Worm (Caenorhabditis elegans): ENCODE data around the gene C05E4.15.

The C05E4.15 gene

DNA sequence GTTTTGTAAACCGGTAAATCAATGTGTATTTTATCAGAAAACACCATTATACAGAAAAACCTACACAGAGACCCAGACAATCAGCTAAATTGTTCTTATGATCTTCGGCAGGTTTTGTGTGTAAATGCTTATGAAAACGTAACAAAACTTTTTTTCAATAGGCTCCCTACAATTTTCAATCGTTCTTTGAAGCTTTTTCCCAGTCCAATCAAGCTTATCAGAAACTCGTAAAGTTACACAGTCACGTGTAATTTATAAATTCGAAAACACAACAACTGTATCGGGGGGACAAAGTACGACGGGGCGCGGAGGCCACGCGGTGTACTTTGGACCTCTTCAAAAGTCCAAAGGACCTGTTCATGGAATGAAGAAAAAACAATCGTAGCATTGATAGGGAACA lies 30.9 kb downstream of the C05E4.15 start:
- TF ChIP-seq pqm-1 (tag; optimal IDR thresholded peaks at IDR 0.05) = peak; percentile 87
- TF ChIP-seq pha-4 (tag; optimal IDR thresholded peaks at IDR 0.05) = peak; percentile 86
- no peak for TF ChIP-seq egl-5 (tag; optimal IDR thresholded peaks at IDR 0.05)
- TF ChIP-seq ama-1 (optimal IDR thresholded peaks at IDR 0.05) = peak; percentile 87
- TF ChIP-seq lin-39 (tag; optimal IDR thresholded peaks at IDR 0.05) = no peak
- TF ChIP-seq nhr-77 (tag; optimal IDR thresholded peaks at IDR 0.05) = no peak
- peak; percentile 44 for TF ChIP-seq lsy-12 (tag; optimal IDR thresholded peaks at IDR 0.05)
- peak; percentile 16 for TF ChIP-seq nhr-25 (tag; optimal IDR thresholded peaks at IDR 0.05)
- no peak for TF ChIP-seq nhr-12 (tag; optimal IDR thresholded peaks at IDR 0.05)
- peak; percentile 92 for TF ChIP-seq elt-2 (tag; optimal IDR thresholded peaks at IDR 0.05)
- TF ChIP-seq nfya-1 (tag; optimal IDR thresholded peaks at IDR 0.05; ENCODE audit: insufficient read depth) = peak; percentile 49
- TF ChIP-seq unc-62 (GFP tag; optimal IDR thresholded peaks at IDR 0.05) = no peak
- TF ChIP-seq ceh-28 (tag; optimal IDR thresholded peaks at IDR 0.05) = no peak
- no peak for TF ChIP-seq ZK546.5 (tag; optimal IDR thresholded peaks at IDR 0.05)
- TF ChIP-seq nhr-43 (tag; optimal IDR thresholded peaks at IDR 0.05; ENCODE audit: poor library complexity, severe bottlenecking) = peak; percentile 85
- peak; percentile 67 for TF ChIP-seq jun-1 (tag; optimal IDR thresholded peaks at IDR 0.05)
- no peak for TF ChIP-seq nhr-11 (tag; optimal IDR thresholded peaks at IDR 0.05)

DNA sequence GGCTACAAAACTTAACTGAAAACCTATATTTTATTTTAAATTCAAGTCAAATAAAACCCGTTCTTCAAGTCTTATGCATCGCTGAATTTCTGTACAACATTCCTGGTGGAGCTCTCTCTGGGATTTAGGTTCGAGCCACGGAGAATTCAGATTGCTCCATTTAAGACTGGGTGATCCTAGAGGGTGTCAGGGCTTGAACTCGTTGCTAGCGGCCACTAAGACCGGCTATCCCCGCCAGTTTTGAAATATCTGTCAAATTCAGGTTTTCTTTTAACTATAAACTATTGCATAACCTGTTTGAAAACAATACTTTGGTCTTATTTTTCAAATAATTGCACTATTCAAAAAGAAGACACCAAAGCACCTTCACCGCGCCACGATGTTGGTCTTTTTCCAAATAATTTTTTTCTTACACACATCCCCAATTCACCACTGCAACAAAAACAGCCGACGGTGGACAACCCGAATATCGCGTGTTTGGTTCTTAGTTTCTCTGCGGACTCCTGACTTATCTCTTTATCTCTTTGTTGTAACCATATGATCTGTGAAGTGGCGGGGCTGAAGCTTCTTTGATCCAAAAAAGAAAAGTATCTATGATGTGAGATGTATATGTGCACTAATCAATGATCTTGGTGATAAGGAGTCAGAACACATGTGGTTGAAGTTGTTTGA lies 32.2 kb downstream of the C05E4.15 start:
- TF ChIP-seq snpc-4 (tag; optimal IDR thresholded peaks at IDR 0.05) = peak; percentile 5
- peak; percentile 46 for TF ChIP-seq nhr-25 (tag; optimal IDR thresholded peaks at IDR 0.05)
- peak; percentile 49 for TF ChIP-seq nfya-1 (tag; optimal IDR thresholded peaks at IDR 0.05; ENCODE audit: insufficient read depth)
- TF ChIP-seq unc-62 (GFP tag; optimal IDR thresholded peaks at IDR 0.05) = no peak
- TF ChIP-seq egl-5 (tag; optimal IDR thresholded peaks at IDR 0.05) = peak; percentile 31
- no peak for TF ChIP-seq nhr-28 (tag; optimal IDR thresholded peaks at IDR 0.05)
- peak; percentile 19 for TF ChIP-seq nhr-23 (tag; optimal IDR thresholded peaks at IDR 0.05)
- peak; percentile 50 for TF ChIP-seq ama-1 (optimal IDR thresholded peaks at IDR 0.05)
- TF ChIP-seq mdl-1 (tag; optimal IDR thresholded peaks at IDR 0.05) = peak; percentile 38
- no peak for TF ChIP-seq elt-3 (tag; optimal IDR thresholded peaks at IDR 0.05)
- peak; percentile 57 for TF ChIP-seq nhr-43 (tag; optimal IDR thresholded peaks at IDR 0.05; ENCODE audit: poor library complexity, severe bottlenecking)
- TF ChIP-seq pqm-1 (tag; optimal IDR thresholded peaks at IDR 0.05) = peak; percentile 65
- TF ChIP-seq pha-4 (tag; optimal IDR thresholded peaks at IDR 0.05) = peak; percentile 53
- TF ChIP-seq elt-2 (tag; optimal IDR thresholded peaks at IDR 0.05) = peak; percentile 77
- TF ChIP-seq fkh-10 (GFP tag; optimal IDR thresholded peaks at IDR 0.05) = no peak
- TF ChIP-seq tbx-2 (tag; optimal IDR thresholded peaks at IDR 0.05) = no peak
- peak; percentile 7 for TF ChIP-seq lsy-12 (tag; optimal IDR thresholded peaks at IDR 0.05)

DNA sequence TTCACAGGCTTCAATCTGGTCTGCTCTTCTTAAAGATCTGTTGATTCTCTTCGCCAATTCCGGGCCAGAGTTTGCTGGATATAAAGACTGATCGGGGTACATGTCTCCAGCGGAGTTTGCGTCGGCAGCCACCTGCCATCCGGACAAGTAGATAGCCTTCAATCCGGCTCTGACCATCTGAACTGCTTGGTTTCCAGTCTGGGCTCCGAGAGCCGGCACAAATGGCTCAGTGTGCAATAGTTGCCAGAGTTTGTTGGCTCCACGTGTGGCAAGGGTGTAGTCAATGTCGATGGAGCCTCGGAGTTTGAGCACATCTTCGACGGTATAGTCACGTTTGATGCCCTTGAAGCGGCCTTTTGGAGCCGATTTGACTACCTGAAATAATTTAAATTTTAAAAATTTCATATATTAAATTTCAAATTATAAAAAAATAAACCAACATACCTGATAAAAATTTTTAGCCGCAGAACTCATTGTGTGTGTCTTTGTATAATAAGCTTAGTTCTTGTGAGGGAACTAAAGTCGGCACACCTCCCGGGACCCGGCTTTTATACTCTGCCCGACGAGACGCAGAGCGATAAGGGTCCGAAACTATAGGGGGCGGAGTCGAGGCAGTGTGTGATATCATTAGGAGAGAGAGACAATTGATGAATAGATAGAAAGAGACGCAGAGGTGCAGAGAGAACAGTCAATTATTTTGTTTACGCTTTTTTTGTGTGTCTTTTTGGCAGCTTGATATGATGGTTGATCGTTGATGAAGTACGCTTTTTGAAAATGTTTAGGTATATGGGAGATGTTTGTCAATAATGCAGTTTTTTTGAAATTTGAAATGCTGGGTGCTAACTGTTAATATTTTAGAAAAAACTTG lies 33.4 kb downstream of the C05E4.15 start, which contains the start of the genes icl-1 and srh-2:
TSS of gene icl-1 (minus strand) at position 521 of the 868 bp plus-strand sequence.
TSS of gene srh-2 (plus strand) at position 818 of the 868 bp plus-strand sequence.
- TF ChIP-seq skn-1 (tag; optimal IDR thresholded peaks at IDR 0.05) = no peak
- peak; percentile 92 for TF ChIP-seq ama-1 (optimal IDR thresholded peaks at IDR 0.05)
- TF ChIP-seq nhr-237 (tag; optimal IDR thresholded peaks at IDR 0.05) = no peak
- TF ChIP-seq nfya-1 (tag; optimal IDR thresholded peaks at IDR 0.05; ENCODE audit: insufficient read depth) = peak; percentile 68
- TF ChIP-seq lin-39 (tag; optimal IDR thresholded peaks at IDR 0.05) = peak; percentile 11
- TF ChIP-seq mdl-1 (tag; optimal IDR thresholded peaks at IDR 0.05) = no peak
- TF ChIP-seq nhr-43 (tag; optimal IDR thresholded peaks at IDR 0.05; ENCODE audit: poor library complexity, severe bottlenecking) = peak; percentile 73
- peak; percentile 2 for TF ChIP-seq nhr-25 (tag; optimal IDR thresholded peaks at IDR 0.05)
- peak; percentile 42 for TF ChIP-seq lsy-12 (tag; optimal IDR thresholded peaks at IDR 0.05)
- peak; percentile 83 for TF ChIP-seq elt-2 (tag; optimal IDR thresholded peaks at IDR 0.05)
- peak; percentile 28 for TF ChIP-seq lin-15B (tag; optimal IDR thresholded peaks at IDR 0.05)
- TF ChIP-seq pqm-1 (tag; optimal IDR thresholded peaks at IDR 0.05) = peak; percentile 65
- peak; percentile 8 for TF ChIP-seq tbx-2 (tag; optimal IDR thresholded peaks at IDR 0.05)
- TF ChIP-seq nhr-23 (tag; optimal IDR thresholded peaks at IDR 0.05) = peak; percentile 71
- peak; percentile 79 for TF ChIP-seq pha-4 (tag; optimal IDR thresholded peaks at IDR 0.05)
- TF ChIP-seq ztf-4 (tag; optimal IDR thresholded peaks at IDR 0.05) = no peak
- no peak for TF ChIP-seq unc-62 (GFP tag; optimal IDR thresholded peaks at IDR 0.05)
- peak; percentile 67 for TF ChIP-seq ceh-28 (tag; optimal IDR thresholded peaks at IDR 0.05)
- peak; percentile 43 for TF ChIP-seq jun-1 (tag; optimal IDR thresholded peaks at IDR 0.05)
- TF ChIP-seq fos-1 (tag; optimal IDR thresholded peaks at IDR 0.05) = peak; percentile 15
